Fruit fly (Drosophila melanogaster): ENCODE measurements around the gene LManVI.

Gene LManVI

dm6 chr2L:8746350-8746759, 34.7 kb downstream of the LManVI start (continued):
- peak; percentile 29 for TF ChIP-seq CG18476 (GFP tag; optimal IDR thresholded peaks at IDR 0.05)
- no peak for TF ChIP-seq Lim3 (GFP tag; IDR thresholded peaks at IDR 0.05)
- TF ChIP-seq z (GFP tag; IDR thresholded peaks at IDR 0.05) = no peak
- no peak for TF ChIP-seq Usf (GFP tag; optimal IDR thresholded peaks at IDR 0.05)
- no peak for TF ChIP-seq CG4707 (GFP tag; optimal IDR thresholded peaks at IDR 0.05)
- no peak for TF ChIP-seq Camta (GFP tag; optimal IDR thresholded peaks at IDR 0.05)
- no peak for TF ChIP-seq NfI (GFP tag; optimal IDR thresholded peaks at IDR 0.05)
- TF ChIP-seq Lpt (GFP tag; optimal IDR thresholded peaks at IDR 0.05) = no peak
- TF ChIP-seq bigmax (GFP tag; optimal IDR thresholded peaks at IDR 0.05) = no peak
- TF ChIP-seq knrl (GFP tag; IDR thresholded peaks at IDR 0.05; ENCODE audit: partially characterized antibody) = no peak
- TF ChIP-seq CTCF (GFP tag; optimal IDR thresholded peaks at IDR 0.05) = no peak
- no peak for TF ChIP-seq danr (GFP tag; IDR thresholded peaks at IDR 0.05)
- TF ChIP-seq CG2889 (GFP tag; IDR thresholded peaks at IDR 0.05) = no peak
- peak; percentile 35 for TF ChIP-seq Hmr (GFP tag; optimal IDR thresholded peaks at IDR 0.05)
- TF ChIP-seq wdn (GFP tag; IDR thresholded peaks at IDR 0.05) = no peak
- peak; percentile 53 for TF ChIP-seq CG10959 (GFP tag; IDR thresholded peaks at IDR 0.05)
- TF ChIP-seq YL-1 (GFP tag; optimal IDR thresholded peaks at IDR 0.05) = no peak
- peak; percentile 61 for TF ChIP-seq dmrt11E (tag; optimal IDR thresholded peaks at IDR 0.05)
- TF ChIP-seq esg (GFP tag; conservative IDR thresholded peaks at IDR 0.05) = peak; percentile 58
- TF ChIP-seq CG4854 (GFP tag; optimal IDR thresholded peaks at IDR 0.05) = no peak
- peak; percentile 49; the same call in 1 of the 2 replicates for TF ChIP-seq ranshi (GFP tag; IDR thresholded peaks at IDR 0.05)
- TF ChIP-seq Fer1 (GFP tag; optimal IDR thresholded peaks at IDR 0.05) = no peak
- TF ChIP-seq MTF-1 (GFP tag; optimal IDR thresholded peaks at IDR 0.05; ENCODE audit: borderline replicate concordance) = no peak
- TF ChIP-seq CG8765 (GFP tag; IDR thresholded peaks at IDR 0.05) = no peak
- TF ChIP-seq lab (GFP tag; optimal IDR thresholded peaks at IDR 0.05) = peak; percentile 49
- no peak for TF ChIP-seq Drgx (GFP tag; IDR thresholded peaks at IDR 0.05)
- TF ChIP-seq dm (GFP tag; optimal IDR thresholded peaks at IDR 0.05) = no peak
- TF ChIP-seq CG11723 (GFP tag; optimal IDR thresholded peaks at IDR 0.05) = no peak
- TF ChIP-seq gcm (GFP tag; optimal IDR thresholded peaks at IDR 0.05) = peak; percentile 5
- TF ChIP-seq hkb (optimal IDR thresholded peaks at IDR 0.05) = no peak
- TF ChIP-seq hkb (GFP tag; IDR thresholded peaks at IDR 0.05) = peak; percentile 46; the same call in 1 of the 2 replicates
- no peak for TF ChIP-seq inv (GFP tag; IDR thresholded peaks at IDR 0.05; ENCODE audit: partially characterized antibody)
- TF ChIP-seq CG42726 (GFP tag; IDR thresholded peaks at IDR 0.05; ENCODE audit: partially characterized antibody) = no peak
- TF ChIP-seq pb (GFP tag; optimal IDR thresholded peaks at IDR 0.05) = no peak
- no peak for TF ChIP-seq peb (GFP tag; IDR thresholded peaks at IDR 0.05)
- no peak for TF ChIP-seq emc (GFP tag; optimal IDR thresholded peaks at IDR 0.05)
- no peak for TF ChIP-seq CG17359 (tag; optimal IDR thresholded peaks at IDR 0.05)
- no peak for TF ChIP-seq ab (GFP tag; optimal IDR thresholded peaks at IDR 0.05)
- TF ChIP-seq HmgZ (tag; optimal IDR thresholded peaks at IDR 0.05) = no peak
- no peak for TF ChIP-seq br (optimal IDR thresholded peaks at IDR 0.05)
- no peak for TF ChIP-seq ato (GFP tag; IDR thresholded peaks at IDR 0.05; ENCODE audit: partially characterized antibody)
- TF ChIP-seq fd102C (GFP tag; optimal IDR thresholded peaks at IDR 0.05) = no peak
- TF ChIP-seq CG12659 (GFP tag; optimal IDR thresholded peaks at IDR 0.05) = peak; percentile 5
- no peak for TF ChIP-seq dan (GFP tag; IDR thresholded peaks at IDR 0.05)
- TF ChIP-seq Spps (tag; optimal IDR thresholded peaks at IDR 0.05) = no peak
- no peak for TF ChIP-seq CG8290 (GFP tag; optimal IDR thresholded peaks at IDR 0.05)
- no peak for TF ChIP-seq CG8290 (tag; optimal IDR thresholded peaks at IDR 0.05)
- no peak for TF ChIP-seq CG31224 (GFP tag; IDR thresholded peaks at IDR 0.05)
- no peak for TF ChIP-seq crp (GFP tag; optimal IDR thresholded peaks at IDR 0.05)
- TF ChIP-seq Poxn (GFP tag; IDR thresholded peaks at IDR 0.05) = no peak
- no peak for TF ChIP-seq cwo (GFP tag; optimal IDR thresholded peaks at IDR 0.05)
- TF ChIP-seq HLH4C (GFP tag; IDR thresholded peaks at IDR 0.05; ENCODE audit: partially characterized antibody) = no peak
- TF ChIP-seq mirr (GFP tag; optimal IDR thresholded peaks at IDR 0.05) = no peak

Data from whole organism, embryonic.